Fruit fly (Drosophila melanogaster) Kc167 (cell line): ENCODE measurements around the gene CG6012.

Experiments used
- Myc ChIP-seq: fragments of >200 bp; optimal IDR thresholded peaks from 2 replicates; lab custom pipeline; 2017; ENCODE audit warnings: missing external identifiers
- Sin3A ChIP-seq: fragments of >200 bp; optimal IDR thresholded peaks from 2 replicates; lab custom pipeline; 2018; ENCODE audit warnings: missing external identifiers
- h ChIP-seq: fragments of >200 bp; optimal IDR thresholded peaks from 3 replicates; lab custom pipeline; 2018; ENCODE audit warnings: missing external identifiers
- insv ChIP-seq: fragments of >200 bp; optimal IDR thresholded peaks from 3 replicates; lab custom pipeline; 2018; ENCODE audit warnings: missing external identifiers
- psq ChIP-seq: fragments of >200 bp; optimal IDR thresholded peaks from 2 replicates; lab custom pipeline; 2017; ENCODE audit warnings: missing external identifiers
- ttk ChIP-seq: sonication (Bioruptor generic); optimal IDR thresholded peaks from 2 replicates; lab custom pipeline; 2017; ENCODE audit warnings: missing external identifiers

Gene CG6012

dm6 chr2L:16837672-16838071, 23.6 kb downstream of the CG6012 start, which contains the start of the genes SclA and SclB:
TSS of gene SclA (plus strand) at chr2L:16837972.
TSS of gene SclB (plus strand) at chr2L:16837972.
- TF ChIP-seq ttk (lab: Kevin White, UChicago) (no peak), insv (no peak), Sin3A (lab: Kevin White, UChicago) (no peak), h (lab: Kevin White, UChicago) (no peak), Myc (lab: Kevin White, UChicago) (no peak), psq (lab: Kevin White, UChicago) (no peak)

- TF ChIP-seq insv, result no peak
Observed at dm6 chr2L:16837158-16837557, 24.1 kb downstream of the CG6012 start, which contains the start of gene Nepl9. TSS of gene Nepl9 (minus strand) at chr2L:16837258.

dm6 chr2L:16834402-16834801, 26.9 kb downstream of the CG6012 start, which contains the start of gene CG13282:
TSS of gene CG13282 (minus strand) at chr2L:16834502.
- TF ChIP-seq insv (no peak), ttk (lab: Kevin White, UChicago) (no peak), h (lab: Kevin White, UChicago) (no peak), psq (lab: Kevin White, UChicago) (no peak), Sin3A (lab: Kevin White, UChicago) (no peak), Myc (lab: Kevin White, UChicago) (no peak)

- TF ChIP-seq Sin3A (lab: Kevin White, UChicago) (no peak), insv (no peak), h (lab: Kevin White, UChicago) (no peak), Myc (lab: Kevin White, UChicago) (no peak), psq (lab: Kevin White, UChicago) (no peak), ttk (lab: Kevin White, UChicago) (no peak)
Observed at dm6 chr2L:16826872-16827506, 34.3 kb downstream of the CG6012 start, which contains the start of gene AspRS-m. TSS of gene AspRS-m (plus strand) at chr2L:16827078.

- TF ChIP-seq Myc (lab: Kevin White, UChicago) (no peak), psq (lab: Kevin White, UChicago) (no peak), h (lab: Kevin White, UChicago) (no peak)
Observed at dm6 chr2L:16824905-16825333, 36.4 kb downstream of the CG6012 start, which contains the start of gene Cse1. TSS of gene Cse1 (minus strand) at chr2L:16825207.

- no peak for TF ChIP-seq insv
- no peak for TF ChIP-seq Myc (lab: Kevin White, UChicago)
- no peak for TF ChIP-seq h (lab: Kevin White, UChicago)
- no peak for TF ChIP-seq Sin3A (lab: Kevin White, UChicago)
- TF ChIP-seq ttk (lab: Kevin White, UChicago), result no peak
- no peak for TF ChIP-seq psq (lab: Kevin White, UChicago)
Observed at dm6 chr2L:16820993-16821392, 40.3 kb downstream of the CG6012 start, which contains the start of gene CG13280. TSS of gene CG13280 (minus strand) at chr2L:16821093.

dm6 chr2L:16819714-16820113, 41.6 kb downstream of the CG6012 start:
- TF ChIP-seq insv (no peak), ttk (lab: Kevin White, UChicago) (no peak), h (lab: Kevin White, UChicago) (no peak), Myc (lab: Kevin White, UChicago) (no peak), psq (lab: Kevin White, UChicago) (no peak), Sin3A (lab: Kevin White, UChicago) (no peak)

- TF ChIP-seq psq (lab: Kevin White, UChicago), result no peak
- no peak for TF ChIP-seq Myc (lab: Kevin White, UChicago)
- TF ChIP-seq h (lab: Kevin White, UChicago), result no peak
- no peak for TF ChIP-seq ttk (lab: Kevin White, UChicago)
- TF ChIP-seq insv, result no peak
- TF ChIP-seq Sin3A (lab: Kevin White, UChicago), result no peak
Observed at dm6 chr2L:16818335-16818973, 42.8 kb downstream of the CG6012 start.

- TF ChIP-seq Myc (lab: Kevin White, UChicago) (no peak), Sin3A (lab: Kevin White, UChicago) (no peak), psq (lab: Kevin White, UChicago) (no peak), ttk (lab: Kevin White, UChicago) (no peak), insv (no peak), h (lab: Kevin White, UChicago) (no peak)
Observed at dm6 chr2L:16817421-16818101, 43.7 kb downstream of the CG6012 start.

dm6 chr2L:16816750-16817087, 44.6 kb downstream of the CG6012 start:
- TF ChIP-seq insv (no peak), psq (lab: Kevin White, UChicago) (no peak)

dm6 chr2L:16815989-16816749, 45.1 kb downstream of the CG6012 start, which contains the start of gene mdy:
TSS of gene mdy (plus strand) at chr2L:16816660.
- TF ChIP-seq Sin3A (lab: Kevin White, UChicago), result no peak
- TF ChIP-seq h (lab: Kevin White, UChicago), result no peak
- TF ChIP-seq psq (lab: Kevin White, UChicago), result no peak
- no peak for TF ChIP-seq ttk (lab: Kevin White, UChicago)
